Fruit fly (Drosophila melanogaster) whole organism, prepupa: ENCODE data around the gene CG16986.

Experiments
- Blimp-1 ChIP-seq: fragments of 200-800 bp; sonication (Bioruptor generic); optimal IDR thresholded peaks from 3 replicates; lab custom pipeline; 2017; ENCODE audit warnings: missing biosample characterization, missing genetic modification characterization, mild to moderate bottlenecking, moderate library complexity, missing genetic modification reagents
- CG10631 ChIP-seq: fragments of 200-800 bp; sonication (Bioruptor generic); optimal IDR thresholded peaks from 2 replicates; lab custom pipeline; 2016; ENCODE audit warnings: missing biosample characterization, missing genetic modification characterization
- CG10669 ChIP-seq: fragments of 200-800 bp; sonication (Bioruptor generic); optimal IDR thresholded peaks from 3 replicates; lab custom pipeline; 2018; ENCODE audit warnings: missing biosample characterization, mild to moderate bottlenecking, missing genetic modification characterization, moderate library complexity
- CG11902 ChIP-seq: fragments of 200-800 bp; sonication (Bioruptor generic); optimal IDR thresholded peaks from 3 replicates; lab custom pipeline; 2016; ENCODE audit warnings: missing biosample characterization, missing genetic modification characterization
- CG15336 ChIP-seq: fragments of 200-800 bp; sonication (Bioruptor generic); IDR thresholded peaks from 2 replicates; pipeline ENCODE4 v1.3.6; 2022; ENCODE audit warnings: missing biosample characterization, missing genetic modification characterization
- CG1621 ChIP-seq: fragments of 200-800 bp; sonication (Bioruptor generic); optimal IDR thresholded peaks from 3 replicates; lab custom pipeline; 2018; ENCODE audit warnings: missing biosample characterization, mild to moderate bottlenecking, missing genetic modification characterization
- CG3032 ChIP-seq: fragments of 200-800 bp; optimal IDR thresholded peaks from 2 replicates; lab custom pipeline; 2019; ENCODE audit warnings: missing biosample characterization, mild to moderate bottlenecking, missing genetic modification characterization, moderate library complexity
- CG31627 ChIP-seq: fragments of 200-800 bp; sonication (Bioruptor generic); optimal IDR thresholded peaks from 3 replicates; lab custom pipeline; 2016; ENCODE audit warnings: missing biosample characterization, missing genetic modification characterization
- CG32006 ChIP-seq: fragments of 200-800 bp; sonication (Bioruptor generic); optimal IDR thresholded peaks from 3 replicates; lab custom pipeline; 2017; ENCODE audit warnings: missing biosample characterization, mild to moderate bottlenecking, missing genetic modification characterization
- CG34406 ChIP-seq: fragments of 200-800 bp; sonication (Bioruptor generic); optimal IDR thresholded peaks from 3 replicates; lab custom pipeline; 2016; ENCODE audit warnings: missing biosample characterization, missing genetic modification characterization
- CG3919 ChIP-seq: fragments of 200-800 bp; sonication (Bioruptor generic); optimal IDR thresholded peaks from 3 replicates; lab custom pipeline; 2016; ENCODE audit warnings: missing biosample characterization, missing genetic modification characterization
- CG4318 ChIP-seq: fragments of 200-800 bp; sonication (Bioruptor generic); optimal IDR thresholded peaks from 3 replicates; lab custom pipeline; 2017; ENCODE audit warnings: missing biosample characterization, mild to moderate bottlenecking, missing genetic modification characterization
- CG6163 ChIP-seq: fragments of 200-800 bp; sonication (Bioruptor generic); IDR thresholded peaks from 3 replicates; pipeline ENCODE4 v1.3.6; 2022; ENCODE audit warnings: missing biosample characterization, missing genetic modification characterization
- CG6792 ChIP-seq: fragments of 200-800 bp; sonication (Bioruptor generic); optimal IDR thresholded peaks from 3 replicates; lab custom pipeline; 2016; ENCODE audit warnings: missing biosample characterization, missing genetic modification characterization
- CG6808 ChIP-seq: fragments of 200-800 bp; sonication (Bioruptor generic); optimal IDR thresholded peaks from 3 replicates; lab custom pipeline; 2017; ENCODE audit warnings: missing biosample characterization, missing genetic modification characterization, mild to moderate bottlenecking, moderate library complexity, missing genetic modification reagents
- CG6854 ChIP-seq: fragments of 200-800 bp; sonication (Bioruptor generic); optimal IDR thresholded peaks from 2 replicates; lab custom pipeline; 2017; ENCODE audit warnings: missing biosample characterization, mild to moderate bottlenecking, missing genetic modification characterization
- CG7368 ChIP-seq: fragments of 200-800 bp; sonication (Bioruptor generic); optimal IDR thresholded peaks from 3 replicates; lab custom pipeline; 2016; ENCODE audit warnings: missing biosample characterization, missing genetic modification characterization
- CG8632 ChIP-seq: fragments of 200-800 bp; sonication (Bioruptor generic); optimal IDR thresholded peaks from 3 replicates; lab custom pipeline; 2016; ENCODE audit warnings: missing biosample characterization, missing genetic modification characterization
- CG9139 ChIP-seq: fragments of 200-800 bp; sonication (Bioruptor generic); optimal IDR thresholded peaks from 3 replicates; lab custom pipeline; 2017; ENCODE audit warnings: missing biosample characterization, mild to moderate bottlenecking, missing genetic modification characterization
- Eip78C ChIP-seq: fragments of 200-800 bp; sonication (Bioruptor generic); peaks from one replicate; lab custom pipeline; 2016; ENCODE audit warnings: missing biosample characterization, missing genetic modification characterization
- Eip93F ChIP-seq: fragments of 200-800 bp; sonication (Bioruptor generic); optimal IDR thresholded peaks from 2 replicates; lab custom pipeline; 2016; ENCODE audit warnings: missing biosample characterization, mild to moderate bottlenecking, missing genetic modification characterization
- Ets21C ChIP-seq: fragments of 200-800 bp; sonication (Bioruptor generic); optimal IDR thresholded peaks from 3 replicates; lab custom pipeline; 2016; ENCODE audit warnings: missing biosample characterization, missing genetic modification characterization
- Gug ChIP-seq: fragments of 200-800 bp; sonication (Bioruptor generic); IDR thresholded peaks from 2 replicates; pipeline ENCODE4 v1.3.6; 2022; ENCODE audit warnings: missing biosample characterization, missing genetic modification characterization
- Hr38 ChIP-seq: sonication (Bioruptor generic); optimal IDR thresholded peaks from 2 replicates; lab custom pipeline; 2016; ENCODE audit warnings: missing biosample characterization, missing genetic modification characterization
- Hr39 ChIP-seq: fragments of 200-800 bp; sonication (Bioruptor generic); optimal IDR thresholded peaks from 2 replicates; lab custom pipeline; 2016; ENCODE audit warnings: missing biosample characterization, missing genetic modification characterization
- Hr4 ChIP-seq: fragments of 200-800 bp; sonication (Bioruptor generic); optimal IDR thresholded peaks from 3 replicates; lab custom pipeline; 2016; ENCODE audit warnings: missing biosample characterization, missing genetic modification characterization
- Lpt ChIP-seq: fragments of 200-800 bp; sonication (Bioruptor generic); optimal IDR thresholded peaks from 3 replicates; lab custom pipeline; 2016; ENCODE audit warnings: missing biosample characterization, missing genetic modification characterization
- Met ChIP-seq: fragments of 200-800 bp; sonication (Bioruptor generic); optimal IDR thresholded peaks from 3 replicates; lab custom pipeline; 2016; ENCODE audit warnings: missing biosample characterization, missing genetic modification characterization
- OdsH ChIP-seq: fragments of 200-800 bp; sonication (Bioruptor generic); optimal IDR thresholded peaks from 3 replicates; lab custom pipeline; 2016; ENCODE audit warnings: missing biosample characterization, missing genetic modification characterization
- Smox ChIP-seq: fragments of 200-800 bp; sonication (Bioruptor generic); optimal IDR thresholded peaks from 3 replicates; lab custom pipeline; 2016; ENCODE audit warnings: missing biosample characterization, missing genetic modification characterization
- Sox102F ChIP-seq: fragments of 200-800 bp; sonication (Bioruptor generic); optimal IDR thresholded peaks from 2 replicates; lab custom pipeline; 2016; ENCODE audit warnings: missing biosample characterization, mild to moderate bottlenecking, missing genetic modification characterization
- achi ChIP-seq: fragments of 200-800 bp; sonication (Bioruptor generic); optimal IDR thresholded peaks from 3 replicates; lab custom pipeline; 2016; ENCODE audit warnings: missing biosample characterization, missing genetic modification characterization
- acj6 ChIP-seq: fragments of 200-800 bp; sonication (Bioruptor generic); optimal IDR thresholded peaks from 3 replicates; lab custom pipeline; 2016; ENCODE audit warnings: missing biosample characterization, missing genetic modification characterization
- cyc ChIP-seq: fragments of 200-800 bp; sonication (Bioruptor generic); optimal IDR thresholded peaks from 3 replicates; lab custom pipeline; 2016; ENCODE audit warnings: missing biosample characterization, missing genetic modification characterization
- dac ChIP-seq: fragments of 200-800 bp; sonication (Bioruptor generic); optimal IDR thresholded peaks from 2 replicates; lab custom pipeline; 2017; ENCODE audit warnings: missing biosample characterization, mild to moderate bottlenecking, missing genetic modification characterization
- eg ChIP-seq: fragments of 200-800 bp; sonication (Bioruptor generic); IDR thresholded peaks from 3 replicates; pipeline ENCODE4 v1.3.6; 2022; ENCODE audit warnings: missing biosample characterization, missing genetic modification characterization
- esn ChIP-seq: fragments of 200-800 bp; sonication (Bioruptor generic); optimal IDR thresholded peaks from 2 replicates; lab custom pipeline; 2016; ENCODE audit warnings: missing biosample characterization, mild to moderate bottlenecking, missing genetic modification characterization, moderate library complexity
- fd59A ChIP-seq: fragments of 200-800 bp; sonication (Bioruptor generic); optimal IDR thresholded peaks from 2 replicates; lab custom pipeline; 2017; ENCODE audit warnings: missing biosample characterization, mild to moderate bottlenecking, missing genetic modification characterization, missing genetic modification reagents
- fkh ChIP-seq: fragments of 200-800 bp; sonication (Bioruptor generic); optimal IDR thresholded peaks from 3 replicates; lab custom pipeline; 2017; ENCODE audit warnings: missing biosample characterization, mild to moderate bottlenecking, missing genetic modification characterization, moderate library complexity
- net ChIP-seq: fragments of 200-800 bp; sonication (Bioruptor generic); optimal IDR thresholded peaks from 3 replicates; lab custom pipeline; 2016; ENCODE audit warnings: missing biosample characterization, missing genetic modification characterization
- pdm3 ChIP-seq: fragments of 200-800 bp; sonication (Bioruptor generic); optimal IDR thresholded peaks from 3 replicates; lab custom pipeline; 2016; ENCODE audit warnings: missing biosample characterization, missing genetic modification characterization
- spab ChIP-seq: fragments of 200-800 bp; sonication (Bioruptor generic); optimal IDR thresholded peaks from 2 replicates; lab custom pipeline; 2017; ENCODE audit warnings: missing biosample characterization, mild to moderate bottlenecking, missing genetic modification characterization, missing genetic modification reagents
- vri ChIP-seq: fragments of 200-800 bp; sonication (Bioruptor generic); optimal IDR thresholded peaks from 3 replicates; lab custom pipeline; 2016; ENCODE audit warnings: missing biosample characterization, mild to moderate bottlenecking, missing genetic modification characterization

CG16986 gene

DNA sequence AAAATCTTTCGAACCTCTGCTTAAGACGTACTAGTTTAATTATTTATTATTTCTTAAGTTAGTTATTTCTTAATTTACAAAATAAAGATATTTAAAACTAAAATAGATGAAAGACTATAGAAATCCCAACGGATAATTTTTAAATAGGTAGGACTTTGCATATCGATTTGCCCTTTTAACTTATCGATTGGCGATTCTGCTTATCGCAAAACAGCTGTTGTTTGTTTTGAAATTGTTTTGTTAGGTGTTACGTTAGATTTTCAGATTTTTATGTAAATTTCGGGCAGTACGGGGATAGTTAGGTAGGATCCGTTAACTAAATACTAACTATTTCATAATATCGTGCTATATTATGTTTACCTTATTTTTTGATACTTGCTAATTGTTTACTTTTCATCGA is at the start of gene CG16986:
CG16986 (plus strand) TSS at position 188 of the 400 bp plus-strand sequence.
- TF ChIP-seq acj6 (no peak), CG1621 (tag; lab: Kevin White, UChicago) (no peak), CG3032 (no peak), CG10669 (GFP tag; lab: Kevin White, UChicago) (no peak), Hr39 (GFP tag; lab: Kevin White, UChicago) (no peak), Blimp-1 (GFP tag; lab: Kevin White, UChicago) (no peak), CG31627 (GFP tag; lab: Kevin White, UChicago) (no peak), CG3919 (GFP tag; lab: Kevin White, UChicago) (no peak), Ets21C (GFP tag; lab: Kevin White, UChicago) (no peak), Sox102F (GFP tag; lab: Kevin White, UChicago) (no peak), CG6808 (no peak), Hr4 (no peak), pdm3 (GFP tag; lab: Kevin White, UChicago) (no peak), Hr38 (GFP tag; lab: Kevin White, UChicago) (no peak)

- TF ChIP-seq CG11902 (GFP tag; lab: Kevin White, UChicago) (no peak), Hr4 (no peak), CG1621 (tag; lab: Kevin White, UChicago) (no peak)
Observed at dm6 chr3L:2551137-2551676, 48.9 kb upstream of the CG16986 start.

DNA sequence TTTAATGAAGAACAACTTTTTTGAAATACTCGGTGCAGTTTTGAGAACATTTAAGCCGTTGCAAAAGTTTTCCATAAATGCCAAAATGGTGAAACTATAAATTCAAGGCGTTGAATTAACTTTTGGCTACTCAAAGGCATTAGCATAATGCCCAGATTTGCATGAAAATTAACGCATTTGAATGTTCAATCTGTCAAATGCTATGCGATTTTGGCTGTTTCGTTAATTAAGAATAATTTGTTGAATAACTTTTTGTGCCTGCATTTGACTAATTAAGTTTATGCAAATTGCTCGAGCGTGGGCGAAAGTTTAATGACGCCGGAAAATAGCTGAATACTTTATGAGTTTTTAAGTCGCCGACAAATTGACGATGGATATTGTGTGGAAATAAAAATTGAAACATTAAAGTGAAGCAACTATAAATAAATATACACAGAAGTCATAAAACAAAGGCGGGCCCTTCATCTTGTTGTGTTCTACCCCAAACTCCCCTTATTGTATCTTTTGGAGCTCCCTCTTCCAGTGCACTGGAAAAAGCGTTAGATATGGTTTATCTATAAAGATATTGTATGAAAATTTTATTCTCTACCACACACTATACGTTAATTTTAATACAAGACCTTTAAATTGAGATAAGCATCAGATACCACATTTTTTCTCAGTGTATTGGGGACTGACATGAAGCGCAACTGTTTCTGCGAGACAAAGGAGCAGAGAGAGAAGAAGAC is 47.9 kb upstream of the CG16986 start:
- TF ChIP-seq CG4318 (GFP tag; lab: Kevin White, UChicago) (peak; percentile 55), net (GFP tag; lab: Kevin White, UChicago) (peak; percentile 94), pdm3 (GFP tag; lab: Kevin White, UChicago) (peak; percentile 96), CG10669 (GFP tag; lab: Kevin White, UChicago) (peak; percentile 97), CG7368 (GFP tag; lab: Kevin White, UChicago) (peak; percentile 93), Gug (peak; percentile 75), CG3919 (GFP tag; lab: Kevin White, UChicago) (peak; percentile 96), CG15336 (GFP tag; lab: Robert Waterston, UW) (peak; percentile 77), OdsH (GFP tag; lab: Kevin White, UChicago) (peak; percentile 91), Hr38 (GFP tag; lab: Kevin White, UChicago) (no peak), Ets21C (GFP tag; lab: Kevin White, UChicago) (peak; percentile 88), CG11902 (GFP tag; lab: Kevin White, UChicago) (peak; percentile 92), vri (GFP tag; lab: Kevin White, UChicago) (peak; percentile 77), CG6854 (GFP tag; lab: Kevin White, UChicago) (peak; percentile 74), cyc (GFP tag; lab: Kevin White, UChicago) (peak; percentile 94), CG31627 (GFP tag; lab: Kevin White, UChicago) (peak; percentile 95), dac (GFP tag; lab: Kevin White, UChicago) (no peak), CG10631 (GFP tag; lab: Kevin White, UChicago) (peak; percentile 94), Hr4 (peak; percentile 79), CG9139 (GFP tag; lab: Kevin White, UChicago) (peak; percentile 93), achi (GFP tag; lab: Kevin White, UChicago) (peak; percentile 90), esn (GFP tag; lab: Kevin White, UChicago) (peak; percentile 96), CG6792 (peak; percentile 94), CG34406 (GFP tag; lab: Kevin White, UChicago) (peak; percentile 95), acj6 (peak; percentile 92), eg (peak; percentile 84), fkh (GFP tag; lab: Kevin White, UChicago) (no peak), spab (peak; percentile 91), CG6163 (GFP tag; lab: Robert Waterston, UW) (peak; percentile 96), Hr39 (GFP tag; lab: Kevin White, UChicago) (peak; percentile 95), Smox (peak; percentile 94), Sox102F (GFP tag; lab: Kevin White, UChicago) (peak; percentile 96), CG6808 (peak; percentile 91), Lpt (GFP tag; lab: Kevin White, UChicago) (peak; percentile 65), CG1621 (tag; lab: Kevin White, UChicago) (peak; percentile 93), fd59A (GFP tag; lab: Kevin White, UChicago) (peak; percentile 90), CG3032 (peak; percentile 97), CG8632 (peak; percentile 97), Eip78C (GFP tag; lab: Kevin White, UChicago) (peak; percentile 99), CG32006 (GFP tag; lab: Kevin White, UChicago) (peak; percentile 74), Met (GFP tag; lab: Kevin White, UChicago) (peak; percentile 95), Eip93F (GFP tag; lab: Kevin White, UChicago) (peak; percentile 91)
